Worm (Caenorhabditis elegans) whole organism, L4/young adult: ENCODE data around the gene Y43C5B.3.

ENCODE experiments used
- W03F9.2 ChIP-seq: fragments of 150-350 bp; optimal IDR thresholded peaks from 2 replicates; lab custom pipeline; 2014; ENCODE audit warnings: missing biosample characterization, missing genetic modification characterization
- dao-5 ChIP-seq: sonication (generic microtip); optimal IDR thresholded peaks from 2 replicates; lab custom pipeline; 2016; ENCODE audit warnings: missing genotype, missing genetic modification characterization, moderate library complexity, missing compliant biosample characterization
- him-1 ChIP-seq: sonication (generic microtip); optimal IDR thresholded peaks from 2 replicates; lab custom pipeline; 2016; ENCODE audit warnings: missing genotype, missing genetic modification reagents, missing genetic modification characterization, missing compliant biosample characterization

Gene Y43C5B.3

ce11 chrIV:10381035-10381434 is 30.6 kb downstream of the Y43C5B.3 start:
- TF ChIP-seq dao-5 (tag; lab: Kevin White, UChicago), result no peak
- TF ChIP-seq W03F9.2 (tag; lab: Kevin White, UChicago), result no peak
- no peak for TF ChIP-seq him-1

ce11 chrIV:10382894-10383293 is 32.5 kb downstream of the Y43C5B.3 start:
- TF ChIP-seq him-1 (no peak), dao-5 (tag; lab: Kevin White, UChicago) (no peak), W03F9.2 (tag; lab: Kevin White, UChicago) (no peak)

ce11 chrIV:10387113-10387512 is 36.7 kb downstream of the Y43C5B.3 start, which contains the start of gene nfu-1:
nfu-1 (plus strand) TSS chrIV:10387413.
- TF ChIP-seq dao-5 (tag; lab: Kevin White, UChicago) (no peak), him-1 (no peak), W03F9.2 (tag; lab: Kevin White, UChicago) (no peak)

- TF ChIP-seq him-1, result no peak
- no peak for TF ChIP-seq dao-5 (tag; lab: Kevin White, UChicago)
- TF ChIP-seq W03F9.2 (tag; lab: Kevin White, UChicago), result no peak
These were observed 37.9 kb downstream of the Y43C5B.3 start, which contains the start of gene R10H10.3 for ce11 chrIV:10388263-10388662. R10H10.3 (plus strand) TSS chrIV:10388505.

DNA sequence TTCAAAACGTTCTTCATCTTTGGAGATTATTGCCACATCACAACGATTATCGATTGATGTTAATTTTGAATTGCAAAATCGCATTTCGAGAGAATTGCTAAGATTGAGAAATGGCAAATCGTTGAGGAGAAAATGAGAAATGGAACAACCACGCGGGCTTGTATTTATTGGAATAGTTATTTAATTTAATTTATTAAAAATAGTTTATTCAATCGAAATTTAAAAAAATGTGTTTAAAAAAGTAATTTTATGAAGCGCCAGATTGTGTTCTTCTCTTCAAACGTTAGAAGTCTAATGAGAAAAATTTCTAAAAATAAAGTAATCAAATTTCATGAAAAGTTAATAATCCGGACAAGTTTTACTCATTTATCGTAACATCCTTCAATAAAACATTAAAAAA is 41.4 kb downstream of the Y43C5B.3 start, which contains the start of gene spe-26:
Gene spe-26, minus strand, starts transcription at position 101 of the 400 bp plus-strand sequence.
- TF ChIP-seq dao-5 (tag; lab: Kevin White, UChicago) (no peak), W03F9.2 (tag; lab: Kevin White, UChicago) (no peak), him-1 (no peak)

- TF ChIP-seq him-1 (no peak), dao-5 (tag; lab: Kevin White, UChicago) (no peak), W03F9.2 (tag; lab: Kevin White, UChicago) (no peak)
These were observed 44.5 kb downstream of the Y43C5B.3 start, which contains the start of gene R10H10.4 for ce11 chrIV:10394858-10395257. R10H10.4 (minus strand) TSS chrIV:10394958.

ce11 chrIV:10396827-10397226 is 46.4 kb downstream of the Y43C5B.3 start:
- TF ChIP-seq dao-5 (tag; lab: Kevin White, UChicago) (no peak), him-1 (peak; percentile 1), W03F9.2 (tag; lab: Kevin White, UChicago) (no peak)

ce11 chrIV:10398244-10398643 is 47.9 kb downstream of the Y43C5B.3 start:
- no peak for TF ChIP-seq dao-5 (tag; lab: Kevin White, UChicago)
- TF ChIP-seq him-1, result no peak
- no peak for TF ChIP-seq W03F9.2 (tag; lab: Kevin White, UChicago)

DNA sequence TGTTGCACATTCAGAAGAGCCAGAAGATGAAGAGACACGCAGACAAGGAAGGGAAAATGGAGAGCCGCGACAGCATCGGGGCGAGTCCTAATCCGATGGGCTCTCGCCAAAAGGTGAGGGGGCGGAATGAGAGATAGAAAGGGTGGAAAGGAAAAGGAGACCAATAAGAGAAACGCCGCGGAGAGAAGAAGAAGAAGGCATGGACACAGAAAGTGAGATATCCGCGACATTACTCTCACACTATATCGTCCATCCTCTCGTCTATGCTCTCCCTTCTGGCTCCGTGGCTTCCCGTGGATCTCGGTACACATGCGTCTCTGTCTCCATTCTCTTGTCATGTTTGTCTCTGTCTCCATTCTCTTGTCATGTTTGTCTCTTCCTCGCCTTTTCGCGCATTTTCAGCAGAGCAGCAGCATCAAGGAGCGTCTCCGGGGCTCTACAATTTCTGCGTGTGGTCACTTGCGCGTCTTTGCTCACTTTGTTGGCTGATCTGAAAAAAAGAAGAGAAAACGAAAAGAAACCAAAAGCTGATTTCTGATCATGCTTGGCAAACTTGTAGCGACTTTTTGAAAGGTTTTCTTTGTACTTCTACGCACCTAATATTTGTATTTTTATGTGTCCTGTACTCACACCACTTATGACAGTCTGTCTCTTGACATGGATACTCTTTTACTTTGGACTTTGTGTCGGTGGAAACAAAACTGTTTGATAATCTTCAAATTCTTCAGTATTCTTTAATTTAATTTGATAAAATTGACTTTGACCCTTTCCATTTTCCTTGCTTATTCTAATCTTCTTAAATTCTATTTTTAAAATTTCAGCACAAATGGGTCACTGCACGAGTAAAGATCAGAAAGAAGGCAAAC is 53.0 kb downstream of the Y43C5B.3 start, which contains the start of gene gpa-7:
Gene gpa-7, plus strand, starts transcription at position 816 of the 866 bp plus-strand sequence.
- TF ChIP-seq dao-5 (tag; lab: Kevin White, UChicago) (no peak), him-1 (peak; percentile 80)
